Fruit fly (Drosophila melanogaster): ENCODE results near the gene CG15747.

CG15747 gene

dm6 chrX:13332702-13333243 lies 5.3 kb upstream of the CG15747 start (continued):
- TF ChIP-seq p53 (GFP tag; optimal IDR thresholded peaks at IDR 0.05) (no peak), Fer3 (tag; optimal IDR thresholded peaks at IDR 0.05) (no peak), nau (GFP tag; optimal IDR thresholded peaks at IDR 0.05) (no peak), Dek (tag; optimal IDR thresholded peaks at IDR 0.05) (no peak), fru (optimal IDR thresholded peaks at IDR 0.05) (no peak), sr (GFP tag; IDR thresholded peaks at IDR 0.05) (no peak), z (GFP tag; IDR thresholded peaks at IDR 0.05) (no peak), zf30C (GFP tag; optimal IDR thresholded peaks at IDR 0.05) (no peak), Hr78 (GFP tag; optimal IDR thresholded peaks at IDR 0.05) (no peak), CG12942 (GFP tag; optimal IDR thresholded peaks at IDR 0.05) (no peak), CrebB (tag; optimal IDR thresholded peaks at IDR 0.05) (no peak), Neu2 (GFP tag; optimal IDR thresholded peaks at IDR 0.05; ENCODE audit: borderline replicate concordance) (no peak), Fer1 (GFP tag; optimal IDR thresholded peaks at IDR 0.05) (no peak), CG6813 (GFP tag; optimal IDR thresholded peaks at IDR 0.05) (no peak), Dbx (GFP tag; IDR thresholded peaks at IDR 0.05) (0 out of 3 replicates have a peak, but pooled peaks have one; percentile 27), CG14860 (GFP tag; IDR thresholded peaks at IDR 0.05; ENCODE audit: partially characterized antibody) (no peak), twi (tag; optimal IDR thresholded peaks at IDR 0.05) (no peak), CG33557 (GFP tag; optimal IDR thresholded peaks at IDR 0.05) (no peak), az2 (GFP tag; optimal IDR thresholded peaks at IDR 0.05) (no peak), corto (GFP tag; optimal IDR thresholded peaks at IDR 0.05) (no peak), CG8478 (optimal IDR thresholded peaks at IDR 0.05) (no peak), CG7987 (GFP tag; optimal IDR thresholded peaks at IDR 0.05) (no peak), CG9215 (GFP tag; IDR thresholded peaks at IDR 0.05) (peak; percentile 44; the same call in 1 of the 2 replicates), CG8359 (GFP tag; optimal IDR thresholded peaks at IDR 0.05; ENCODE audit: borderline replicate concordance) (no peak), inv (GFP tag; IDR thresholded peaks at IDR 0.05; ENCODE audit: partially characterized antibody) (no peak), grn (GFP tag; optimal IDR thresholded peaks at IDR 0.05) (peak; percentile 56), Tbp (GFP tag; optimal IDR thresholded peaks at IDR 0.05) (no peak), ap (GFP tag; IDR thresholded peaks at IDR 0.05) (no peak), CG17385 (GFP tag; optimal IDR thresholded peaks at IDR 0.05) (peak; percentile 2), vvl (GFP tag; IDR thresholded peaks at IDR 0.05) (no peak), pan (optimal IDR thresholded peaks at IDR 0.05) (no peak), pan (GFP tag; optimal IDR thresholded peaks at IDR 0.05 in 1 of 2, IDR thresholded peaks at IDR 0.05 in 1 of 2) (no peak), CG2199 (GFP tag; IDR thresholded peaks at IDR 0.05) (no peak), stc (GFP tag; IDR thresholded peaks at IDR 0.05) (no peak), Ets97D (GFP tag; optimal IDR thresholded peaks at IDR 0.05) (no peak), CG15601 (tag; optimal IDR thresholded peaks at IDR 0.05) (no peak), Med (GFP tag) (peak; percentile 57), CG1603 (tag; optimal IDR thresholded peaks at IDR 0.05) (peak; percentile 9), zfh2 (GFP tag; optimal IDR thresholded peaks at IDR 0.05) (peak; percentile 77), H2.0 (GFP tag; IDR thresholded peaks at IDR 0.05) (no peak), insv (GFP tag; optimal IDR thresholded peaks at IDR 0.05) (no peak), CG15479 (GFP tag; optimal IDR thresholded peaks at IDR 0.05) (no peak), Asciz (GFP tag; optimal IDR thresholded peaks at IDR 0.05) (no peak), Elba2 (GFP tag; optimal IDR thresholded peaks at IDR 0.05) (no peak), Hmr (GFP tag; optimal IDR thresholded peaks at IDR 0.05) (peak; percentile 13), onecut (GFP tag; IDR thresholded peaks at IDR 0.05) (no peak), dysf (GFP tag; IDR thresholded peaks at IDR 0.05) (no peak; the same call in 1 of the 3 replicates), CG18262 (tag; optimal IDR thresholded peaks at IDR 0.05) (no peak), CG3407 (GFP tag; optimal IDR thresholded peaks at IDR 0.05) (no peak), klu (GFP tag; IDR thresholded peaks at IDR 0.05) (no peak), maf-S (GFP tag; optimal IDR thresholded peaks at IDR 0.05) (peak; percentile 42), esg (GFP tag; conservative IDR thresholded peaks at IDR 0.05) (no peak)
